Fruit fly (Drosophila melanogaster) whole organism, wandering third instar larva: ENCODE data around the gene Syx8.

Experiments
- lola ChIP-seq: fragments of >200 bp; optimal IDR thresholded peaks from 2 replicates; lab custom pipeline; 2017; ENCODE audit warnings: missing biosample characterization, missing genetic modification characterization
- woc ChIP-seq: sonication (Bioruptor generic); optimal IDR thresholded peaks from 2 replicates; lab custom pipeline; 2016; ENCODE audit warnings: missing biosample characterization, mild to moderate bottlenecking, missing genetic modification characterization

DNA sequence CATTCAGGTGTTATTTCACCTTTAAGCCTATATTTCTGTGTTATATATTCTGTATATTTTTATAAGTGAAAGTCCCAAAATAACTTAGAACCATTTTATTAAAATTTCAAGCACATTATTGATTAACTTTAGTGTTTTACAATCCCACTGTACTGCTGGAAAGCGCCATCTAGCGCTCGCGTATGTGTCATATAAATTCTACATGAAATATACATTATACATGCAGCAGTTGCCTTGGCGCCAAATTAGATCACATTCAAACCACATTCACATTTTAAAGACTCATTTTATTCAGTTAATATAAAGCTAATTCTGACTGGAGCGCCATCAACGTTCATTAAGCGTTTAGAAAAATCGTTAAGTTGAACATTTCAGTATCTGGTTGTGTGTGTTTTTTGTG, 23.5 kb downstream of the Syx8 start:
- no peak for TF ChIP-seq woc (GFP tag; lab: Kevin White, UChicago)
- TF ChIP-seq lola (GFP tag; lab: Kevin White, UChicago), result no peak
